Worm (Caenorhabditis elegans): ENCODE data around the gene F37C12.10.

DNA sequence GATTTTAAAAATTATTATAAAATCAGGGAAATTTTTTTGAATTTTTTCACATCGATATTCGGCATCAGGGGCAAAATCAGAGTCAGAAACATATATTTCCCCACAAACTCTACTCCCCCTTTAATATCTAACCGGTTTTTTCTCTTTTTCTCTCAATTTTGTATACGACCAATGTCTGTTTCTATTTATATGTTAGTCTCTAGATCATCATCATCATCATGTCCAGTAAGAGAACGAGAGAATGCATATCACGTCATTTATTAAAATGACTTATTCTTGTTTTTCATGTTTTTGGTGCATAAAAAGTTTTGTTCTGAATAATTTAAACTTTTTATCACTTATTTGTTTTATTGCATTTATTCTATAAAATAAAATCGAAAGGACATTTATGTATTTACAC is 35.6 kb downstream of the F37C12.10 start:
- TF ChIP-seq ref-1 (GFP tag; conservative IDR thresholded peaks at IDR 0.05) (no peak), cog-1 (tag; optimal IDR thresholded peaks at IDR 0.05) (no peak), tab-1 (GFP tag; IDR thresholded peaks at IDR 0.05) (no peak), flt-1 (GFP tag; IDR thresholded peaks at IDR 0.05) (no peak), klf-2 (GFP tag; conservative IDR thresholded peaks at IDR 0.05) (no peak)

Measured in whole organism, midembryonic.